Fruit fly (Drosophila melanogaster) whole organism, pupa: ENCODE data around the gene CG12766.

Source experiments
- CG12605 ChIP-seq: fragments of 200-800 bp; sonication (Bioruptor generic); IDR thresholded peaks from 2 replicates; pipeline ENCODE4 v1.3.6; 2022; ENCODE audit warnings: missing biosample characterization, missing genetic modification characterization
- CG13204 ChIP-seq: fragments of 200-800 bp; sonication (Bioruptor generic); optimal IDR thresholded peaks from 2 replicates; lab custom pipeline; 2018; ENCODE audit warnings: missing biosample characterization, mild to moderate bottlenecking, missing genetic modification characterization, moderate library complexity
- CG14655 ChIP-seq: fragments of 200-800 bp; sonication (Bioruptor generic); optimal IDR thresholded peaks from 3 replicates; lab custom pipeline; 2017; ENCODE audit warnings: mild to moderate bottlenecking, missing biosample characterization, missing genetic modification reagents, missing genetic modification characterization
- CG15710 ChIP-seq: fragments of 200-800 bp; sonication (Bioruptor generic); optimal IDR thresholded peaks from 2 replicates; lab custom pipeline; 2018; ENCODE audit warnings: missing biosample characterization, mild to moderate bottlenecking, missing genetic modification characterization, moderate library complexity
- CG17806 ChIP-seq: fragments of 200-800 bp; sonication (Bioruptor generic); optimal IDR thresholded peaks from 2 replicates; lab custom pipeline; 2018; ENCODE audit warnings: missing biosample characterization, mild to moderate bottlenecking, missing genetic modification characterization, moderate library complexity
- CG32121 ChIP-seq: fragments of 200-800 bp; sonication (Bioruptor generic); IDR thresholded peaks from 2 replicates; pipeline ENCODE4 v1.3.6; 2022; ENCODE audit warnings: missing biosample characterization, missing genetic modification characterization
- CG34367 ChIP-seq: fragments of 200-800 bp; sonication (Bioruptor generic); optimal IDR thresholded peaks from 2 replicates; lab custom pipeline; 2018; ENCODE audit warnings: missing biosample characterization, mild to moderate bottlenecking, missing genetic modification characterization
- CG8159 ChIP-seq: fragments of 200-800 bp; sonication (Bioruptor generic); optimal IDR thresholded peaks from 3 replicates; lab custom pipeline; 2018; ENCODE audit warnings: missing biosample characterization, mild to moderate bottlenecking, missing genetic modification characterization, moderate library complexity
- CG9948 ChIP-seq: fragments of 200-800 bp; sonication (Bioruptor generic); optimal IDR thresholded peaks from 2 replicates; lab custom pipeline; 2018; ENCODE audit warnings: missing biosample characterization, mild to moderate bottlenecking, missing genetic modification characterization, moderate library complexity
- D1 ChIP-seq: fragments of 200-800 bp; sonication (Bioruptor generic); optimal IDR thresholded peaks from 2 replicates; lab custom pipeline; 2018; ENCODE audit warnings: missing biosample characterization, mild to moderate bottlenecking, missing genetic modification characterization, moderate library complexity
- EcR ChIP-seq: fragments of 200-800 bp; sonication (Bioruptor generic); optimal IDR thresholded peaks from 3 replicates; lab custom pipeline; 2019; ENCODE audit warnings: missing biosample characterization, missing genetic modification characterization, mild to moderate bottlenecking, moderate library complexity, missing genetic modification reagents
- Pif1A ChIP-seq: fragments of 200-800 bp; sonication (Bioruptor generic); optimal IDR thresholded peaks from 3 replicates; lab custom pipeline; 2016; ENCODE audit warnings: missing biosample characterization, missing genetic modification characterization
- Pif1B ChIP-seq: fragments of 200-800 bp; sonication (Bioruptor generic); optimal IDR thresholded peaks from 3 replicates; lab custom pipeline; 2016; ENCODE audit warnings: missing biosample characterization, missing genetic modification characterization

DNA sequence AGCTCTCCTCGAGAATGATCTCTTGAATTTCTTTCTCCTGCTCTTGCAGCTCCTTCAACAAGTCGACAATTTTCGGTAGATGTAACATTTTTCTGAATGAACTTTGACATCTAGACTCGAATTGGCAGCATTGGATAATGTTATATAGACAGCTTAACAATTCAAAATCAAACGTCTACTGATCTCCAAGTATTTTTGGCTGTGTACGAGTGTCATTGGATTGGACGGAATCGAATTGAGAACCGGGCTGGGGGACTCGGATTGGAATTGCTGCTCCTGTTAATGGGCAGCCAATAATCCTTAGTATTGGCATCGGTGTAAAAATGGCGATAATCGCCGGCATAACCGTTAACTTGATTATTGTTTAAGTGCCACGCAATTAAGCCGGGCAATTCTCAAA, 9.3 kb upstream of the CG12766 start, which contains the start of gene CG14983:
- TF ChIP-seq CG17806 (tag; lab: Kevin White, UChicago) (no peak), CG13204 (GFP tag; lab: Kevin White, UChicago) (no peak), CG8159 (tag; lab: Kevin White, UChicago) (no peak), CG9948 (tag; lab: Kevin White, UChicago) (no peak), Pif1B (GFP tag; lab: Kevin White, UChicago) (no peak), Pif1A (GFP tag; lab: Kevin White, UChicago) (no peak), CG14655 (GFP tag; lab: Kevin White, UChicago) (no peak), CG34367 (tag; lab: Kevin White, UChicago) (no peak), CG15710 (tag; lab: Kevin White, UChicago) (no peak), CG12605 (GFP tag; lab: Robert Waterston, UW) (no peak), D1 (tag; lab: Kevin White, UChicago) (no peak), EcR (no peak), CG32121 (GFP tag; lab: Robert Waterston, UW) (no peak)
